Fruit fly (Drosophila melanogaster) whole organism, prepupa: ENCODE data around the gene Dtg.

Experiments used
- CG11762 ChIP-seq: fragments of 200-800 bp; sonication (Bioruptor generic); optimal IDR thresholded peaks from 3 replicates; lab custom pipeline; 2016; ENCODE audit warnings: missing biosample characterization, missing genetic modification characterization; ENCODE audit not compliant: insufficient read depth
- CG3919 ChIP-seq: fragments of 200-800 bp; sonication (Bioruptor generic); optimal IDR thresholded peaks from 3 replicates; lab custom pipeline; 2016; ENCODE audit warnings: missing biosample characterization, missing genetic modification characterization
- CG6163 ChIP-seq: fragments of 200-800 bp; sonication (Bioruptor generic); IDR thresholded peaks from 3 replicates; pipeline ENCODE4 v1.3.6; 2022; ENCODE audit warnings: missing biosample characterization, missing genetic modification characterization
- CG8319 ChIP-seq: fragments of 200-800 bp; sonication (Bioruptor generic); optimal IDR thresholded peaks from 3 replicates; lab custom pipeline; 2016; ENCODE audit warnings: missing biosample characterization, missing genetic modification characterization
- Eip75B ChIP-seq: fragments of 200-800 bp; sonication (Bioruptor generic); optimal IDR thresholded peaks from 3 replicates; lab custom pipeline; 2016; ENCODE audit warnings: missing biosample characterization, missing genetic modification characterization
- Hr4 ChIP-seq: fragments of 200-800 bp; sonication (Bioruptor generic); optimal IDR thresholded peaks from 3 replicates; lab custom pipeline; 2016; ENCODE audit warnings: missing biosample characterization, missing genetic modification characterization
- Met ChIP-seq: fragments of 200-800 bp; sonication (Bioruptor generic); optimal IDR thresholded peaks from 3 replicates; lab custom pipeline; 2016; ENCODE audit warnings: missing biosample characterization, missing genetic modification characterization
- net ChIP-seq: fragments of 200-800 bp; sonication (Bioruptor generic); optimal IDR thresholded peaks from 3 replicates; lab custom pipeline; 2016; ENCODE audit warnings: missing biosample characterization, missing genetic modification characterization

dm6 chr3R:12626674-12627382 is 21.0 kb upstream of the Dtg start:
- TF ChIP-seq Eip75B (no peak), CG6163 (GFP tag; lab: Robert Waterston, UW) (no peak), Met (GFP tag; lab: Kevin White, UChicago) (no peak), net (GFP tag; lab: Kevin White, UChicago) (no peak), CG8319 (GFP tag; lab: Kevin White, UChicago) (no peak), CG3919 (GFP tag; lab: Kevin White, UChicago) (no peak), Hr4 (GFP tag; lab: Kevin White, UChicago) (no peak), CG11762 (GFP tag; lab: Kevin White, UChicago) (no peak)
